Worm (Caenorhabditis elegans) whole organism, early embryonic: ENCODE measurements around the gene srh-251.

Source experiments
- B0310.2 ChIP-seq: sonication (generic microtip); optimal IDR thresholded peaks from 2 replicates; lab custom pipeline; 2016; ENCODE audit warnings: mild to moderate bottlenecking, missing genetic modification characterization, missing compliant biosample characterization
- F13C5.2 ChIP-seq: sonication (generic microtip); optimal IDR thresholded peaks from 2 replicates; lab custom pipeline; 2017; ENCODE audit warnings: mild to moderate bottlenecking, missing genetic modification characterization, inconsistent platforms, missing compliant biosample characterization
- aly-1 ChIP-seq: sonication (generic microtip); optimal IDR thresholded peaks from 2 replicates; lab custom pipeline; 2016; ENCODE audit warnings: missing genetic modification characterization, missing compliant biosample characterization
- ama-1 ChIP-seq: fragments of 150-350 bp; optimal IDR thresholded peaks from 2 replicates; lab custom pipeline; 2014
- ceh-13 ChIP-seq: fragments of 200-800 bp; sonication (Bioruptor generic); optimal IDR thresholded peaks from 2 replicates; lab custom pipeline; 2018; ENCODE audit warnings: mild to moderate bottlenecking, missing genetic modification characterization, missing compliant biosample characterization
- ceh-36 ChIP-seq: sonication (generic microtip); optimal IDR thresholded peaks from 2 replicates; lab custom pipeline; 2016; ENCODE audit warnings: missing genetic modification characterization, inconsistent platforms, missing compliant biosample characterization
- ets-7 ChIP-seq: sonication (generic microtip); optimal IDR thresholded peaks from 2 replicates; lab custom pipeline; 2016; ENCODE audit warnings: missing genotype, missing genetic modification characterization, missing compliant biosample characterization
- flt-1 ChIP-seq: fragments of 200-800 bp; sonication (Bioruptor generic); IDR thresholded peaks from 2 replicates; pipeline ENCODE4 v1.3.6; 2022; ENCODE audit warnings: missing genetic modification characterization, missing compliant biosample characterization
- hmbx-1 ChIP-seq: sonication (generic microtip); optimal IDR thresholded peaks from 2 replicates; lab custom pipeline; 2016; ENCODE audit warnings: mild to moderate bottlenecking, missing genetic modification characterization, missing compliant biosample characterization
- hmg-4 ChIP-seq: fragments of 200-800 bp; sonication (Bioruptor generic); optimal IDR thresholded peaks from 2 replicates; lab custom pipeline; 2018; ENCODE audit warnings: mild to moderate bottlenecking, missing genetic modification characterization, missing compliant biosample characterization
- hnd-1 ChIP-seq: sonication (generic microtip); optimal IDR thresholded peaks from 2 replicates; lab custom pipeline; 2016; ENCODE audit warnings: missing genetic modification characterization, missing compliant biosample characterization
- pes-1 ChIP-seq: fragments of 200-800 bp; sonication (Bioruptor generic); IDR thresholded peaks from 2 replicates; pipeline ENCODE4 v1.3.6; 2022; ENCODE audit warnings: missing genetic modification reagents, missing genetic modification characterization, missing compliant biosample characterization
- scrt-1 ChIP-seq: fragments of 200-800 bp; sonication (Bioruptor generic); IDR thresholded peaks from 2 replicates; pipeline ENCODE4 v1.3.6; 2022; ENCODE audit warnings: missing genetic modification characterization, missing compliant biosample characterization
- sea-1 ChIP-seq: fragments of 200-800 bp; sonication (Bioruptor generic); conservative IDR thresholded peaks from 2 replicates; pipeline ENCODE4 v1.3.6; 2022; ENCODE audit warnings: missing genetic modification characterization, missing compliant biosample characterization
- tbx-11 ChIP-seq: fragments of 200-800 bp; sonication (Bioruptor generic); IDR thresholded peaks from 2 replicates; pipeline ENCODE4 v1.3.6; 2022; ENCODE audit warnings: missing genetic modification characterization, missing compliant biosample characterization
- tbx-37 ChIP-seq: fragments of 200-800 bp; sonication (Bioruptor generic); conservative IDR thresholded peaks from 2 replicates; pipeline ENCODE4 v1.3.6; 2022; ENCODE audit warnings: missing genetic modification reagents, missing genetic modification characterization, missing compliant biosample characterization
- tra-4 ChIP-seq: sonication (generic microtip); optimal IDR thresholded peaks from 2 replicates; lab custom pipeline; 2017; ENCODE audit warnings: missing genetic modification characterization, missing compliant biosample characterization

Gene srh-251

ce11 chrV:15395347-15395746 lies 15.6 kb upstream of the srh-251 start, which contains the start of gene cyb-3:
Gene cyb-3, plus strand, starts transcription at chrV:15395696.
- TF ChIP-seq ceh-36 (tag; lab: Kevin White, UChicago), result no peak
- 0 out of 2 replicates have a peak, but pooled peaks have one; percentile 37 for TF ChIP-seq pes-1 (GFP tag; lab: Robert Waterston, UW)
- TF ChIP-seq sea-1 (GFP tag; lab: Robert Waterston, UW), result no peak

ce11 chrV:15394906-15395305 lies 15.2 kb upstream of the srh-251 start, which contains the start of gene T06E6.1:
Gene T06E6.1, minus strand, starts transcription at chrV:15394961.
- TF ChIP-seq F13C5.2 (no peak), scrt-1 (GFP tag; lab: Robert Waterston, UW) (no peak), ets-7 (tag; lab: Kevin White, UChicago) (no peak), hnd-1 (no peak), pes-1 (GFP tag; lab: Robert Waterston, UW) (no peak), hmbx-1 (no peak), ama-1 (lab: Kevin White, UChicago) (no peak), tbx-11 (GFP tag; lab: Robert Waterston, UW) (no peak), flt-1 (no peak), sea-1 (GFP tag; lab: Robert Waterston, UW) (no peak), tra-4 (tag; lab: Kevin White, UChicago) (no peak), ceh-36 (tag; lab: Kevin White, UChicago) (no peak), aly-1 (tag; lab: Kevin White, UChicago) (no peak), B0310.2 (tag; lab: Kevin White, UChicago) (no peak), hmg-4 (GFP tag; lab: Kevin White, UChicago) (no peak), ceh-13 (GFP tag; lab: Kevin White, UChicago) (no peak), tbx-37 (GFP tag; lab: Robert Waterston, UW) (no peak)

ce11 chrV:15392064-15392463 lies 12.3 kb upstream of the srh-251 start:
- TF ChIP-seq aly-1 (tag; lab: Kevin White, UChicago) (no peak), B0310.2 (tag; lab: Kevin White, UChicago) (no peak), ceh-13 (GFP tag; lab: Kevin White, UChicago) (no peak)

ce11 chrV:15388820-15389384 lies 9.2 kb upstream of the srh-251 start, which contains the start of gene srh-170:
Gene srh-170, minus strand, starts transcription at chrV:15388870.
- TF ChIP-seq scrt-1 (GFP tag; lab: Robert Waterston, UW), result 0 out of 2 replicates have a peak, but pooled peaks have one; percentile 29
- peak; percentile 15; the same call in 1 of the 2 replicates for TF ChIP-seq pes-1 (GFP tag; lab: Robert Waterston, UW)
- no peak for TF ChIP-seq ceh-13 (GFP tag; lab: Kevin White, UChicago)

- no peak for TF ChIP-seq hmg-4 (GFP tag; lab: Kevin White, UChicago)
- no peak for TF ChIP-seq B0310.2 (tag; lab: Kevin White, UChicago)
- TF ChIP-seq ceh-13 (GFP tag; lab: Kevin White, UChicago), result no peak
- TF ChIP-seq F13C5.2, result no peak
- TF ChIP-seq aly-1 (tag; lab: Kevin White, UChicago), result no peak
- no peak for TF ChIP-seq sea-1 (GFP tag; lab: Robert Waterston, UW)
- TF ChIP-seq ceh-36 (tag; lab: Kevin White, UChicago), result no peak
These were observed 5.0 kb upstream of the srh-251 start, which contains the start of gene str-102 for ce11 chrV:15384733-15385132. Gene str-102, plus strand, starts transcription at chrV:15385033.

- TF ChIP-seq B0310.2 (tag; lab: Kevin White, UChicago) (no peak), flt-1 (no peak), aly-1 (tag; lab: Kevin White, UChicago) (no peak), ceh-36 (tag; lab: Kevin White, UChicago) (no peak), tbx-37 (GFP tag; lab: Robert Waterston, UW) (no peak), tra-4 (tag; lab: Kevin White, UChicago) (no peak), hmg-4 (GFP tag; lab: Kevin White, UChicago) (no peak), scrt-1 (GFP tag; lab: Robert Waterston, UW) (no peak), ama-1 (lab: Kevin White, UChicago) (no peak), ceh-13 (GFP tag; lab: Kevin White, UChicago) (no peak), hmbx-1 (no peak), sea-1 (GFP tag; lab: Robert Waterston, UW) (no peak)
These were observed 4.0 kb upstream of the srh-251 start, which contains the start of gene str-88 for ce11 chrV:15383739-15384138. Gene str-88, minus strand, starts transcription at chrV:15383839.

- TF ChIP-seq hnd-1, result no peak
- TF ChIP-seq flt-1, result no peak
- no peak for TF ChIP-seq tra-4 (tag; lab: Kevin White, UChicago)
- TF ChIP-seq scrt-1 (GFP tag; lab: Robert Waterston, UW), result no peak
- no peak for TF ChIP-seq tbx-11 (GFP tag; lab: Robert Waterston, UW)
These were observed 1.1 kb upstream of the srh-251 start, which contains the start of gene dhs-23 for ce11 chrV:15380857-15381256. Gene dhs-23, plus strand, starts transcription at chrV:15381219.

ce11 chrV:15377903-15378302 lies 1.8 kb downstream of the srh-251 start, which contains the start of gene srh-122:
Gene srh-122, minus strand, starts transcription at chrV:15378003.
- no peak for TF ChIP-seq tbx-11 (GFP tag; lab: Robert Waterston, UW)
- no peak for TF ChIP-seq tbx-37 (GFP tag; lab: Robert Waterston, UW)
- no peak for TF ChIP-seq sea-1 (GFP tag; lab: Robert Waterston, UW)
- no peak for TF ChIP-seq hmbx-1
- no peak for TF ChIP-seq flt-1
- TF ChIP-seq ets-7 (tag; lab: Kevin White, UChicago), result no peak
- no peak for TF ChIP-seq B0310.2 (tag; lab: Kevin White, UChicago)
- TF ChIP-seq pes-1 (GFP tag; lab: Robert Waterston, UW), result no peak
- no peak for TF ChIP-seq tra-4 (tag; lab: Kevin White, UChicago)
- TF ChIP-seq F13C5.2, result no peak
- TF ChIP-seq ceh-13 (GFP tag; lab: Kevin White, UChicago), result no peak
- no peak for TF ChIP-seq hnd-1
- TF ChIP-seq ama-1 (lab: Kevin White, UChicago), result no peak
- TF ChIP-seq aly-1 (tag; lab: Kevin White, UChicago), result no peak
- no peak for TF ChIP-seq scrt-1 (GFP tag; lab: Robert Waterston, UW)
- no peak for TF ChIP-seq hmg-4 (GFP tag; lab: Kevin White, UChicago)
